Worm (Caenorhabditis elegans): ENCODE data around the gene hrpu-1.

DNA sequence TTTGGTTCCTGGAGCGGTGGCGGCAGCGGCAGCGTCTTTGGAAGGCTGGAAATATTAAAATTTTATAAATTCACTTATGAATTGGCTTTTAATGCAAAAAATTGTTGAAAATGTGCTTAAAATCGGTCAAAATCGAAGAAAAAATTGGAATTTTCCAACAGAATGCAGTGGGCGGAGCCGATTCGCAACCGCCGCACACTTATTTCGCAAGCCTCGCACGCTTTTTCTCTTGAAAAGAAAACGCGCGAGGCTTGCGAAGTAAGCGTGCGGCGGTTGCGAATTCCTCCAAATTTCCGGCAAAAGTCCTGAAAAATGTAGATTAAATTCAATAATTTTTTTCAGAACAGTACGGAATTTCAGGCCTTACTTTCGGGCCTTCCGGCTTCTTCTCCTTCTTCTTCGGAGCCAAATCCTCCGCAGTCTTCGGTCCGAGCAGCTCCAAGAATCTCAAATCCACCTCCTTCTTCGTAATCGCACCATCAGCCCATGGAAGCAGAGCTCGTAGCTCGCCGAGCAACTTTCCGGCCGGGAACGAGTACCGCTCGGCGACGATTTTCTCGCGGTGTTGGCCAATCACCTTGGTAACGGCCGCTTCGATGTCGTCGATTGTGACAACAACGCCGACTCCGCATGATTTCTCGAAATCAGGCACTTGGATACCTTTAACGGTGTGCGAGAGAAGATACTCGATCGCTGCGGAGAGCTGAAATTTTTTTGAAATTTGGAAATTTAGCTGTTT lies 27.1 kb upstream of the hrpu-1 start:
- TF ChIP-seq nhr-11 (tag; optimal IDR thresholded peaks at IDR 0.05), result no peak
- TF ChIP-seq ztf-16 (tag; optimal IDR thresholded peaks at IDR 0.05), result no peak
- no peak for TF ChIP-seq F13H6.1 (tag; optimal IDR thresholded peaks at IDR 0.05)
- no peak for TF ChIP-seq fkh-10 (GFP tag; optimal IDR thresholded peaks at IDR 0.05)
- no peak for TF ChIP-seq K09A11.1 (tag; optimal IDR thresholded peaks at IDR 0.05; ENCODE audit: insufficient read depth)
- TF ChIP-seq pha-2 (tag; optimal IDR thresholded peaks at IDR 0.05), result no peak
- TF ChIP-seq ceh-2 (tag; optimal IDR thresholded peaks at IDR 0.05), result no peak
- TF ChIP-seq lin-11 (tag; optimal IDR thresholded peaks at IDR 0.05), result no peak
- no peak for TF ChIP-seq hlh-30 (tag; optimal IDR thresholded peaks at IDR 0.05; ENCODE audit: insufficient read depth)
- no peak for TF ChIP-seq ceh-45 (GFP tag; IDR thresholded peaks at IDR 0.05)
- no peak for TF ChIP-seq ama-1 (optimal IDR thresholded peaks at IDR 0.05)
- no peak for TF ChIP-seq ahr-1 (tag; optimal IDR thresholded peaks at IDR 0.05)
- no peak for TF ChIP-seq pag-3 (tag; optimal IDR thresholded peaks at IDR 0.05; ENCODE audit: borderline replicate concordance)
- no peak for TF ChIP-seq pqm-1 (tag; optimal IDR thresholded peaks at IDR 0.05)

Measured in whole organism, late embryonic.